Worm (Caenorhabditis elegans) whole organism, mixed stage, embryonic: ENCODE data around the gene K01A6.5.

Experiments used
- sptf-1 ChIP-seq: sonication (generic microtip); optimal IDR thresholded peaks from 2 replicates; lab custom pipeline; 2017; ENCODE audit warnings: mild to moderate bottlenecking, missing genetic modification characterization, moderate library complexity, missing compliant biosample characterization
- unc-39 ChIP-seq: fragments of 150-350 bp; optimal IDR thresholded peaks from 2 replicates; lab custom pipeline; 2014; ENCODE audit warnings: missing biosample characterization, missing genetic modification characterization

DNA sequence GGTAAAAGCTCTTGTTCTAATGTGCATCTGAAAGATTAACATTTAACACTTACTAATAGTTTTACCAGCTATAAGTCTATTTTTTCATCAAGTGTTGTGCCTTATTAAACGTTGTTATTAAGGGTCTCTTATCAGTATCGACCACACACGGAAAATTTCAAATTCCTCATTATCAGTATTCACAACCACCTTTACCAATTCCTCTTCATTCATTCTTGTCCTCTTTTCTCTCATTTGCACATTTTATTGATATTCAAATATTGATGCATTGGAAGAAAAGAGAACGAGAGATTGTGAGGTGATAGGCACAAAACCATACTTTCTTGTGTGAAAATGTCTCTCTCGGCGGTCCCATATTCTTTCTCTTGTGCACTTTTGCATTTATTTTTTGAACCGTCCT, 20.6 kb upstream of the K01A6.5 start:
- TF ChIP-seq unc-39 (tag; lab: Kevin White, UChicago) (no peak), sptf-1 (no peak)
